Worm (Caenorhabditis elegans): ENCODE data around the gene C47E8.11.

Gene C47E8.11

ce11 chrV:14663006-14663405, 25.4 kb upstream of the C47E8.11 start, which contains the start of gene C47E8.9:
Gene C47E8.9 (plus strand): TSS chrV:14663306.
- TF ChIP-seq dao-5 (tag; optimal IDR thresholded peaks at IDR 0.05), result no peak

- TF ChIP-seq dao-5 (tag; optimal IDR thresholded peaks at IDR 0.05) (no peak), W03F9.2 (tag; optimal IDR thresholded peaks at IDR 0.05) (no peak), him-1 (tag; optimal IDR thresholded peaks at IDR 0.05) (no peak)
Observed at ce11 chrV:14665728-14666127, 22.7 kb upstream of the C47E8.11 start, which contains the start of gene C47E8.1. Gene C47E8.1 (plus strand): TSS chrV:14666028.

ce11 chrV:14678298-14678697, 10.1 kb upstream of the C47E8.11 start:
- TF ChIP-seq dao-5 (tag; optimal IDR thresholded peaks at IDR 0.05) (no peak), him-1 (tag; optimal IDR thresholded peaks at IDR 0.05) (no peak), W03F9.2 (tag; optimal IDR thresholded peaks at IDR 0.05) (no peak)

- TF ChIP-seq him-1 (tag; optimal IDR thresholded peaks at IDR 0.05), result no peak
- TF ChIP-seq W03F9.2 (tag; optimal IDR thresholded peaks at IDR 0.05), result no peak
- TF ChIP-seq dao-5 (tag; optimal IDR thresholded peaks at IDR 0.05), result no peak
Observed at ce11 chrV:14680014-14680413, 8.4 kb upstream of the C47E8.11 start, which contains the start of gene C47E8.3. Gene C47E8.3 (plus strand): TSS chrV:14680314.

- TF ChIP-seq dao-5 (tag; optimal IDR thresholded peaks at IDR 0.05) (no peak), him-1 (tag; optimal IDR thresholded peaks at IDR 0.05) (no peak), W03F9.2 (tag; optimal IDR thresholded peaks at IDR 0.05) (no peak)
Observed at ce11 chrV:14682870-14683269, 5.5 kb upstream of the C47E8.11 start.

- TF ChIP-seq dao-5 (tag; optimal IDR thresholded peaks at IDR 0.05) (no peak), W03F9.2 (tag; optimal IDR thresholded peaks at IDR 0.05) (no peak), him-1 (tag; optimal IDR thresholded peaks at IDR 0.05) (no peak)
Observed at ce11 chrV:14683291-14683690, 5.1 kb upstream of the C47E8.11 start.

ce11 chrV:14683926-14684325, 4.5 kb upstream of the C47E8.11 start:
- no peak for TF ChIP-seq dao-5 (tag; optimal IDR thresholded peaks at IDR 0.05)
- TF ChIP-seq him-1 (tag; optimal IDR thresholded peaks at IDR 0.05), result no peak
- no peak for TF ChIP-seq W03F9.2 (tag; optimal IDR thresholded peaks at IDR 0.05)

ce11 chrV:14684359-14685312, 3.8 kb upstream of the C47E8.11 start, which contains the start of gene hsp-90:
Gene hsp-90 (plus strand): TSS chrV:14684918.
- no peak for TF ChIP-seq W03F9.2 (tag; optimal IDR thresholded peaks at IDR 0.05)
- no peak for TF ChIP-seq him-1 (tag; optimal IDR thresholded peaks at IDR 0.05)
- TF ChIP-seq dao-5 (tag; optimal IDR thresholded peaks at IDR 0.05), result no peak

ce11 chrV:14685435-14686058, 2.9 kb upstream of the C47E8.11 start, which contains the start of gene C47E8.4:
Gene C47E8.4 (minus strand): TSS chrV:14685485.
- no peak for TF ChIP-seq dao-5 (tag; optimal IDR thresholded peaks at IDR 0.05)
- TF ChIP-seq W03F9.2 (tag; optimal IDR thresholded peaks at IDR 0.05), result peak; percentile 94
- TF ChIP-seq him-1 (tag; optimal IDR thresholded peaks at IDR 0.05), result peak; percentile 96

ce11 chrV:14686231-14687105, 1.9 kb upstream of the C47E8.11 start:
- no peak for TF ChIP-seq dao-5 (tag; optimal IDR thresholded peaks at IDR 0.05)
- no peak for TF ChIP-seq W03F9.2 (tag; optimal IDR thresholded peaks at IDR 0.05)
- TF ChIP-seq him-1 (tag; optimal IDR thresholded peaks at IDR 0.05), result no peak

ce11 chrV:14687106-14687964, 1.1 kb upstream of the C47E8.11 start:
- TF ChIP-seq W03F9.2 (tag; optimal IDR thresholded peaks at IDR 0.05) (no peak), him-1 (tag; optimal IDR thresholded peaks at IDR 0.05) (no peak), dao-5 (tag; optimal IDR thresholded peaks at IDR 0.05) (no peak)

- TF ChIP-seq him-1 (tag; optimal IDR thresholded peaks at IDR 0.05) (no peak), dao-5 (tag; optimal IDR thresholded peaks at IDR 0.05) (no peak), W03F9.2 (tag; optimal IDR thresholded peaks at IDR 0.05) (no peak)
Observed at ce11 chrV:14689060-14689750, 789 bp downstream of the C47E8.11 start, which contains the start of gene gasr-8. Gene gasr-8 (plus strand): TSS chrV:14689110.

All from whole organism, L4/young adult.